Fruit fly (Drosophila melanogaster): ENCODE results near the gene CG14507.

DNA sequence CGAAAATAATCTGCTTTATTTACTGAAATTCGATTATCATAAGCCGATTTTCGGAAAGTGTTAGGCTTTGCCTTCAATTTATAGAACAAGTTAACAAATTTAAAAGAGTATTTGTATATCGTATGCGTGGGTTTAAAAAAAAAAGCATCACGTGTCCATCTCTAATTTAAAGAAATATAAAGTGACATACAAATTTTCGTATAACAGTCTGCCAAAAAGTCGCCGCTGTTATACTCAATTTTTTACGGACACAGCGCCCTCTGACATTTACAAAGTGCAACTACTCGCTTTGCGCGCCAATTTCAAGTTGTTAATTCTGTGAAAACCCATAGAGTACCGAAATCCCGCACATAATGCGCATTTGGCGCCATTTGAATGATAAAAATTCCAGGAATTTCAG, 23.9 kb upstream of the CG14507 start:
- no peak for TF ChIP-seq pan (optimal IDR thresholded peaks at IDR 0.05)
- no peak for TF ChIP-seq psq (optimal IDR thresholded peaks at IDR 0.05)
- TF ChIP-seq usp (GFP tag; optimal IDR thresholded peaks at IDR 0.05) = no peak
- TF ChIP-seq CG8478 (optimal IDR thresholded peaks at IDR 0.05) = no peak

Data from whole organism.